Fruit fly (Drosophila melanogaster) whole organism, embryonic: Measurements from ENCODE around the gene CG6356.

Experiments used
- Abd-B ChIP-seq: fragments of 200-800 bp; sonication (Bioruptor generic); optimal IDR thresholded peaks from 2 replicates; lab custom pipeline; 2018; ENCODE audit warnings: missing biosample characterization, mild to moderate bottlenecking, missing genetic modification characterization, moderate library complexity
- Ada2b ChIP-seq: fragments of 200-800 bp; sonication (Bioruptor generic); IDR thresholded peaks from 2 replicates; pipeline ENCODE4 v1.3.6; 2022; ENCODE audit warnings: missing biosample characterization, missing genetic modification characterization
- C15 ChIP-seq: fragments of 200-800 bp; sonication (Bioruptor generic); IDR thresholded peaks from 3 replicates; pipeline ENCODE4 v1.3.6; 2022; ENCODE audit warnings: missing biosample characterization, missing genetic modification characterization
- CG10274 ChIP-seq: fragments of 200-800 bp; sonication (Bioruptor generic); optimal IDR thresholded peaks from 3 replicates; lab custom pipeline; 2017; ENCODE audit warnings: missing biosample characterization, mild to moderate bottlenecking, missing genetic modification characterization
- CG11247 ChIP-seq: fragments of 200-800 bp; sonication (Bioruptor generic); IDR thresholded peaks from 2 replicates; pipeline ENCODE4 v1.3.6; 2022; ENCODE audit warnings: missing biosample characterization, missing genetic modification characterization
- CG13287 ChIP-seq: fragments of 200-800 bp; sonication (Bioruptor generic); IDR thresholded peaks from 2 replicates; pipeline ENCODE4 v1.3.6; 2022; ENCODE audit warnings: missing biosample characterization, missing genetic modification characterization; ENCODE audit not compliant: partially characterized antibody
- CG2116 ChIP-seq: fragments of 200-800 bp; sonication (Bioruptor generic); optimal IDR thresholded peaks from 3 replicates; lab custom pipeline; 2018; ENCODE audit warnings: missing biosample characterization, mild to moderate bottlenecking, missing genetic modification characterization
- CG2120 ChIP-seq: fragments of 200-800 bp; sonication (Bioruptor generic); optimal IDR thresholded peaks from 3 replicates; lab custom pipeline; 2016; ENCODE audit warnings: missing biosample characterization, missing genetic modification characterization
- CG2889 ChIP-seq: fragments of 200-800 bp; sonication (Bioruptor generic); IDR thresholded peaks from 3 replicates; pipeline ENCODE4 v1.3.6; 2022; ENCODE audit warnings: missing biosample characterization, missing genetic modification characterization
- CG30020 ChIP-seq: fragments of 200-800 bp; optimal IDR thresholded peaks from 2 replicates; lab custom pipeline; 2019; ENCODE audit warnings: missing biosample characterization, mild to moderate bottlenecking, missing genetic modification characterization, moderate library complexity
- CG3847 ChIP-seq: fragments of 200-800 bp; sonication (Bioruptor generic); IDR thresholded peaks from 2 replicates; pipeline ENCODE4 v1.3.6; 2022; ENCODE audit warnings: missing biosample characterization, missing genetic modification characterization
- CG4707 ChIP-seq: fragments of 200-800 bp; sonication (Bioruptor generic); optimal IDR thresholded peaks from 2 replicates; lab custom pipeline; 2018; ENCODE audit warnings: missing biosample characterization, mild to moderate bottlenecking, missing genetic modification characterization, moderate library complexity
- CG7271 ChIP-seq: fragments of 200-800 bp; sonication (Bioruptor generic); optimal IDR thresholded peaks from 2 replicates; lab custom pipeline; 2018; ENCODE audit warnings: missing biosample characterization, mild to moderate bottlenecking, missing genetic modification characterization, moderate library complexity
- CG8359 ChIP-seq: fragments of 200-800 bp; sonication (Bioruptor generic); optimal IDR thresholded peaks from 2 replicates; lab custom pipeline; 2017; ENCODE audit warnings: missing biosample characterization, mild to moderate bottlenecking, missing genetic modification characterization, borderline replicate concordance
- CG9215 ChIP-seq: fragments of 200-800 bp; sonication (Bioruptor generic); IDR thresholded peaks from 2 replicates; pipeline ENCODE4 v1.3.6; 2022; ENCODE audit warnings: missing biosample characterization, missing genetic modification characterization
- CHES-1-like ChIP-seq: fragments of 200-800 bp; sonication (Bioruptor generic); optimal IDR thresholded peaks from 2 replicates; lab custom pipeline; 2016; ENCODE audit warnings: missing biosample characterization, missing genetic modification characterization
- CrebB ChIP-seq: fragments of 200-800 bp; sonication (Bioruptor generic); optimal IDR thresholded peaks from 3 replicates; lab custom pipeline; 2018; ENCODE audit warnings: missing biosample characterization, mild to moderate bottlenecking, missing genetic modification characterization
- Deaf1 ChIP-seq: fragments of 200-800 bp; optimal IDR thresholded peaks from 3 replicates; lab custom pipeline; 2019; ENCODE audit warnings: missing biosample characterization, mild to moderate bottlenecking, missing genetic modification characterization, moderate library complexity
- Elba2 ChIP-seq: fragments of 200-800 bp; sonication (Bioruptor generic); optimal IDR thresholded peaks from 3 replicates; lab custom pipeline; 2016; ENCODE audit warnings: missing biosample characterization, missing genetic modification characterization
- GATAe ChIP-seq: fragments of 200-800 bp; sonication (Bioruptor generic); conservative IDR thresholded peaks from 2 replicates; pipeline ENCODE4 v1.3.6; 2022; ENCODE audit warnings: missing biosample characterization, missing genetic modification characterization
- Gsc ChIP-seq: fragments of 200-800 bp; sonication (Bioruptor generic); IDR thresholded peaks from 2 replicates; pipeline ENCODE4 v1.3.6; 2022; ENCODE audit warnings: missing biosample characterization, missing genetic modification characterization
- H15 ChIP-seq: fragments of 200-800 bp; sonication (Bioruptor generic); IDR thresholded peaks from 3 replicates; pipeline ENCODE4 v1.3.6; 2022; ENCODE audit warnings: missing biosample characterization, missing genetic modification characterization
- Meics ChIP-seq: fragments of 200-800 bp; sonication (Bioruptor generic); optimal IDR thresholded peaks from 2 replicates; lab custom pipeline; 2017; ENCODE audit warnings: missing biosample characterization, mild to moderate bottlenecking, missing genetic modification characterization
- Mes4 ChIP-seq: fragments of 200-800 bp; sonication (Bioruptor generic); optimal IDR thresholded peaks from 2 replicates; lab custom pipeline; 2016; ENCODE audit warnings: missing biosample characterization, missing genetic modification characterization
- Nf-YC ChIP-seq: fragments of 200-800 bp; optimal IDR thresholded peaks from 3 replicates; lab custom pipeline; 2019; ENCODE audit warnings: missing biosample characterization, mild to moderate bottlenecking, missing genetic modification characterization, moderate library complexity
- Sry-β ChIP-seq: fragments of 200-800 bp; sonication (Bioruptor generic); optimal IDR thresholded peaks from 2 replicates; lab custom pipeline; 2018; ENCODE audit warnings: missing biosample characterization, mild to moderate bottlenecking, missing genetic modification characterization, moderate library complexity
- Ssrp ChIP-seq: fragments of 200-800 bp; sonication (Bioruptor generic); optimal IDR thresholded peaks from 2 replicates; lab custom pipeline; 2018; ENCODE audit warnings: missing biosample characterization, mild to moderate bottlenecking, missing genetic modification characterization, moderate library complexity
- chif ChIP-seq, 2 experiments: fragments of 200-800 bp; sonication (Bioruptor generic); optimal IDR thresholded peaks; 3 replicates each; lab custom pipeline; 2016; ENCODE audit warnings: missing biosample characterization in 2 of 2, missing genetic modification characterization in 2 of 2
- chm ChIP-seq: fragments of 200-800 bp; sonication (Bioruptor generic); IDR thresholded peaks from 2 replicates; pipeline ENCODE4 v1.3.6; 2022; ENCODE audit warnings: missing biosample characterization, missing genetic modification characterization
- ems ChIP-seq: fragments of 200-800 bp; sonication (Bioruptor generic); optimal IDR thresholded peaks from 3 replicates; lab custom pipeline; 2016; ENCODE audit warnings: missing biosample characterization, missing genetic modification characterization
- exex ChIP-seq: fragments of 200-800 bp; sonication (Bioruptor generic); optimal IDR thresholded peaks from 4 replicates; lab custom pipeline; 2018; ENCODE audit warnings: missing biosample characterization, mild to moderate bottlenecking, missing genetic modification characterization, moderate library complexity
- fd102C ChIP-seq: fragments of 200-800 bp; sonication (Bioruptor generic); optimal IDR thresholded peaks from 2 replicates; lab custom pipeline; 2018; ENCODE audit warnings: missing biosample characterization, mild to moderate bottlenecking, missing genetic modification characterization, moderate library complexity
- gem ChIP-seq: fragments of 200-800 bp; sonication (Bioruptor generic); optimal IDR thresholded peaks from 2 replicates; lab custom pipeline; 2019; ENCODE audit warnings: missing biosample characterization, mild to moderate bottlenecking, missing genetic modification characterization, moderate library complexity
- gsb ChIP-seq: fragments of 200-800 bp; sonication (Bioruptor generic); IDR thresholded peaks from 2 replicates; pipeline ENCODE4 v1.3.6; 2022; ENCODE audit warnings: missing biosample characterization, missing genetic modification characterization
- hkb ChIP-seq, 2 experiments: fragments of 200-800 bp in 1 of 2; fragments of >200 bp in 1 of 2; sonication (Bioruptor generic) in 1 of 2; IDR thresholded peaks in 1 of 2; optimal IDR thresholded peaks in 1 of 2; 2 replicates each; pipeline versions ENCODE4 v1.3.6 to Lab custom; 2017 to 2022; ENCODE audit warnings: missing biosample characterization in 1 of 2, missing genetic modification characterization in 1 of 2
- inv ChIP-seq: fragments of 200-800 bp; sonication (Bioruptor generic); IDR thresholded peaks from 2 replicates; pipeline ENCODE4 v1.3.6; 2022; ENCODE audit warnings: missing biosample characterization, missing genetic modification characterization; ENCODE audit not compliant: partially characterized antibody
- nau ChIP-seq: fragments of 200-800 bp; sonication (Bioruptor generic); optimal IDR thresholded peaks from 3 replicates; lab custom pipeline; 2017; ENCODE audit warnings: missing biosample characterization, mild to moderate bottlenecking, missing genetic modification characterization, missing genetic modification reagents
- oc ChIP-seq: fragments of 200-800 bp; sonication (Bioruptor generic); optimal IDR thresholded peaks from 2 replicates; lab custom pipeline; 2018; ENCODE audit warnings: missing biosample characterization, mild to moderate bottlenecking, missing genetic modification characterization, moderate library complexity
- pho ChIP-seq: fragments of 200-800 bp; sonication (Bioruptor generic); optimal IDR thresholded peaks from 2 replicates; lab custom pipeline; 2016; ENCODE audit warnings: missing biosample characterization, missing genetic modification characterization
- sim ChIP-seq: fragments of 200-800 bp; sonication (Bioruptor generic); IDR thresholded peaks from 2 replicates; pipeline ENCODE4 v1.3.6; 2022; ENCODE audit warnings: missing biosample characterization, missing genetic modification characterization
- slou ChIP-seq: fragments of 200-800 bp; sonication (Bioruptor generic); optimal IDR thresholded peaks from 3 replicates; lab custom pipeline; 2016; ENCODE audit warnings: missing biosample characterization, missing genetic modification characterization
- sna ChIP-seq: fragments of 200-800 bp; sonication (Bioruptor generic); IDR thresholded peaks from 2 replicates; pipeline ENCODE4 v1.3.6; 2022; ENCODE audit warnings: missing biosample characterization, missing genetic modification characterization; ENCODE audit not compliant: partially characterized antibody
- stc ChIP-seq: fragments of 200-800 bp; sonication (Bioruptor generic); IDR thresholded peaks from 2 replicates; pipeline ENCODE4 v1.3.6; 2022; ENCODE audit warnings: missing biosample characterization, missing genetic modification characterization
- trh ChIP-seq: fragments of 200-800 bp; sonication (Bioruptor generic); optimal IDR thresholded peaks from 2 replicates; lab custom pipeline; 2016; ENCODE audit warnings: missing biosample characterization, missing genetic modification characterization
- tup ChIP-seq: fragments of 200-800 bp; sonication (Bioruptor generic); optimal IDR thresholded peaks from 2 replicates; lab custom pipeline; 2016; ENCODE audit warnings: missing biosample characterization, mild to moderate bottlenecking, missing genetic modification characterization, moderate library complexity
- unc-4 ChIP-seq: fragments of 200-800 bp; sonication (Bioruptor generic); IDR thresholded peaks from 2 replicates; pipeline ENCODE4 v1.3.6; 2022; ENCODE audit warnings: missing biosample characterization, missing genetic modification characterization; ENCODE audit not compliant: partially characterized antibody
- yki ChIP-seq: fragments of >200 bp; optimal IDR thresholded peaks from 3 replicates; lab custom pipeline; 2018
- zfh1 ChIP-seq: fragments of 200-800 bp; sonication (Bioruptor generic); IDR thresholded peaks from 3 replicates; pipeline ENCODE4 v1.3.6; 2022; ENCODE audit warnings: missing biosample characterization, missing genetic modification characterization

The CG6356 gene

DNA sequence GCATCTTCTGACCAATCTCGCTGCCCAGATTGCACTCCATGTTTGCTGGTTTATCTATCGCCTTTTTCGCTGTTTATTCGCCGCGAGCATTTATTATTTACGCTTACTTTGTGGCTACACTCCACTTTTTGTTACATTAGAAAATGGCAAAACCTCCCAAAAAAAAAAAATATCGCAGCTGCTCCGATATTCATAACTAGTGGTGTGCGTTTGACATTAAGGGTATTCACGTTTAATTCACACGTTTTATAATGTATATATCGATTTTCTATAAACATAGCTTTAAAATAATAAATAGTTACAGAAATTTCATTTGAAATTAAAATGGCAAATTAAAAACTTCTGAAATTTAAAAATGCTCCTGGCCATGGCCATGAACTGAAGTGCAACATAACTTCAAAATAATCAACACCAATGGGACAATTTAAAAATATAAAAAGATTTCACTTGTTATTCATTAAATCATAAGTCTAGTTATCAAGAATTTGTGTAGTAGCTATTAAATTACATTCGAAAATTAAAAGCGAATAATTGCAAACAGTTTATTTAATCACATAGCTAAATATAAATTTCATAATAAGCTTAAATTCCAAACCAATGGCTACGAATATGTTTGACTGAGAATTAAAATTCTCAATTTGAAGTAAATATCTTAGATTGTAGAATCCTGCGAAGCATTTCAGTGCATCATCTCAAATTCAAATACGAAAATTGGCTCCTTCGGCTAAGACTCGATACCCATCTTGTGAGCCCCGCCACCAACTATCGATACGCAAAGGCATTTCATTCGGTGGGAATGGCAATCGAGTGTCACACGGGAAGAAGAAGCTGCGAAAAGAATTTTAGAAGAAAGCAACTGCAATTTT lies 34.7 kb downstream of the CG6356 start, which contains the start of the genes Nab2 and BRWD3 (continued):
- TF ChIP-seq exex (tag; lab: Kevin White, UChicago) = no peak
- no peak for TF ChIP-seq sim
- TF ChIP-seq Ssrp (tag; lab: Kevin White, UChicago) = peak; percentile 22
- no peak for TF ChIP-seq gsb (GFP tag; lab: Robert Waterston, UW)
- TF ChIP-seq chm (GFP tag; lab: Robert Waterston, UW) = no peak
- peak; percentile 34; the same call in 1 of the 2 replicates for TF ChIP-seq CG11247
- TF ChIP-seq Nf-YC = no peak
- TF ChIP-seq fd102C (GFP tag; lab: Kevin White, UChicago) = no peak
- TF ChIP-seq CG8359 = no peak
- TF ChIP-seq Meics (GFP tag; lab: Kevin White, UChicago) = no peak
- no peak for TF ChIP-seq CG10274 (GFP tag; lab: Kevin White, UChicago)
- peak; percentile 36; the same call in 1 of the 2 replicates for TF ChIP-seq stc (GFP tag; lab: Robert Waterston, UW)
- no peak for TF ChIP-seq GATAe (GFP tag; lab: Robert Waterston, UW)
- no peak for TF ChIP-seq nau (GFP tag; lab: Kevin White, UChicago)
- no peak for TF ChIP-seq Ada2b (GFP tag; lab: Robert Waterston, UW)
- TF ChIP-seq Abd-B (GFP tag; lab: Kevin White, UChicago) = peak; percentile 3
- no peak for TF ChIP-seq Gsc (GFP tag; lab: Robert Waterston, UW)
- TF ChIP-seq gem (tag; lab: Kevin White, UChicago) = no peak
- no peak for TF ChIP-seq tup (GFP tag; lab: Kevin White, UChicago)
- peak; percentile 52; the same call in 1 of the 2 replicates for TF ChIP-seq CG3847 (GFP tag; lab: Robert Waterston, UW)
- TF ChIP-seq CG13287 (GFP tag; lab: Robert Waterston, UW) = peak; percentile 52
- peak; percentile 56 for TF ChIP-seq inv (GFP tag; lab: Robert Waterston, UW)
- no peak for TF ChIP-seq Mes4 (GFP tag; lab: Kevin White, UChicago)
- TF ChIP-seq CHES-1-like (GFP tag; lab: Kevin White, UChicago) = no peak
- peak; percentile 53 for TF ChIP-seq CG2116 (GFP tag; lab: Kevin White, UChicago)
- TF ChIP-seq chif (GFP tag; optimal IDR thresholded peaks at IDR 0.05; lab: Kevin White, UChicago) = peak in 1 of 2 experiments; percentile 6
- no peak for TF ChIP-seq oc (tag; lab: Kevin White, UChicago)
- TF ChIP-seq CG7271 (tag; lab: Kevin White, UChicago) = no peak
- no peak for TF ChIP-seq slou (GFP tag; lab: Kevin White, UChicago)
- no peak for TF ChIP-seq Deaf1 (tag; lab: Kevin White, UChicago)
- no peak for TF ChIP-seq ems (GFP tag; lab: Kevin White, UChicago)
- peak; percentile 36 for TF ChIP-seq trh
- peak; percentile 38 for TF ChIP-seq CG2120 (GFP tag; lab: Kevin White, UChicago)
- TF ChIP-seq zfh1 (GFP tag; lab: Robert Waterston, UW) = 0 out of 3 replicates have a peak, but pooled peaks have one; percentile 37
- no peak for TF ChIP-seq H15 (GFP tag; lab: Robert Waterston, UW)
- TF ChIP-seq unc-4 (GFP tag; lab: Robert Waterston, UW) = peak; percentile 62
- no peak for TF ChIP-seq CrebB
- peak; percentile 1 for TF ChIP-seq pho (GFP tag; lab: Kevin White, UChicago)
- no peak for TF ChIP-seq Elba2 (GFP tag; lab: Kevin White, UChicago)
- TF ChIP-seq hkb (optimal IDR thresholded peaks at IDR 0.05; lab: Kevin White, UChicago) = no peak
- 0 out of 2 replicates have a peak, but pooled peaks have one; percentile 37 for TF ChIP-seq hkb (GFP tag; IDR thresholded peaks at IDR 0.05; lab: Robert Waterston, UW)
- no peak for TF ChIP-seq CG4707
- TF ChIP-seq CG30020 (tag; lab: Kevin White, UChicago) = peak; percentile 58
- no peak; the same call in 1 of the 2 replicates for TF ChIP-seq CG9215 (GFP tag; lab: Robert Waterston, UW)
- TF ChIP-seq CG2889 (GFP tag; lab: Robert Waterston, UW) = no peak
- no peak for TF ChIP-seq yki
- TF ChIP-seq sna (GFP tag; lab: Robert Waterston, UW) = peak; percentile 27; the same call in 1 of the 2 replicates
- TF ChIP-seq Sry-β (GFP tag; lab: Kevin White, UChicago) = peak; percentile 56
- no peak for TF ChIP-seq C15 (GFP tag; lab: Robert Waterston, UW)
